Fruit fly (Drosophila melanogaster) whole organism, embryonic: Measurements from ENCODE around the gene Dnai2.
A peak's percentile ranks its signal among the peaks of the same experiment; 100 is the strongest.

Experiments
- Bgb ChIP-seq: fragments of 200-800 bp; sonication (Bioruptor generic); IDR thresholded peaks from 2 replicates; pipeline ENCODE4 v1.3.6; 2022; ENCODE audit warnings: missing biosample characterization, missing genetic modification characterization; ENCODE audit not compliant: partially characterized antibody
- CG10274 ChIP-seq: fragments of 200-800 bp; sonication (Bioruptor generic); optimal IDR thresholded peaks from 3 replicates; lab custom pipeline; 2017; ENCODE audit warnings: missing biosample characterization, mild to moderate bottlenecking, missing genetic modification characterization
- CG10565 ChIP-seq: fragments of 200-800 bp; sonication (Bioruptor generic); optimal IDR thresholded peaks from 3 replicates; lab custom pipeline; 2016; ENCODE audit warnings: missing biosample characterization, mild to moderate bottlenecking, missing genetic modification characterization
- CG16863 ChIP-seq: fragments of 200-800 bp; sonication (Bioruptor generic); optimal IDR thresholded peaks from 3 replicates; lab custom pipeline; 2016; ENCODE audit warnings: missing biosample characterization, missing genetic modification characterization
- CG17361 ChIP-seq: fragments of 200-800 bp; sonication (Bioruptor generic); IDR thresholded peaks from 3 replicates; pipeline ENCODE4 v1.3.6; 2022; ENCODE audit warnings: missing biosample characterization, missing genetic modification characterization
- CG1792 ChIP-seq: fragments of 200-800 bp; sonication (Bioruptor generic); optimal IDR thresholded peaks from 2 replicates; lab custom pipeline; 2016; ENCODE audit warnings: missing biosample characterization, missing genetic modification characterization
- CG18262 ChIP-seq: fragments of 200-800 bp; optimal IDR thresholded peaks from 3 replicates; lab custom pipeline; 2019; ENCODE audit warnings: missing biosample characterization, mild to moderate bottlenecking, missing genetic modification characterization, moderate library complexity
- CG18476 ChIP-seq: fragments of 200-800 bp; sonication (Bioruptor generic); optimal IDR thresholded peaks from 2 replicates; lab custom pipeline; 2016; ENCODE audit warnings: missing biosample characterization, mild to moderate bottlenecking, missing genetic modification characterization
- CG31224 ChIP-seq: fragments of 200-800 bp; sonication (Bioruptor generic); IDR thresholded peaks from 2 replicates; pipeline ENCODE4 v1.3.6; 2022; ENCODE audit warnings: missing biosample characterization, missing genetic modification characterization
- CG4328 ChIP-seq: fragments of 200-800 bp; sonication (Bioruptor generic); optimal IDR thresholded peaks from 3 replicates; lab custom pipeline; 2017; ENCODE audit warnings: missing biosample characterization, missing genetic modification reagents, missing genetic modification characterization
- CG4404 ChIP-seq: fragments of 200-800 bp; sonication (Bioruptor generic); IDR thresholded peaks from 2 replicates; pipeline ENCODE4 v1.3.6; 2022; ENCODE audit warnings: missing biosample characterization, missing genetic modification characterization
- CG6791 ChIP-seq: fragments of 200-800 bp; sonication (Bioruptor generic); IDR thresholded peaks from 3 replicates; pipeline ENCODE4 v1.3.6; 2022; ENCODE audit warnings: missing biosample characterization, missing genetic modification characterization; ENCODE audit not compliant: partially characterized antibody
- CG8478 ChIP-seq: fragments of >200 bp; optimal IDR thresholded peaks from 2 replicates; lab custom pipeline; 2018
- CG8765 ChIP-seq: fragments of 200-800 bp; sonication (Bioruptor generic); IDR thresholded peaks from 2 replicates; pipeline ENCODE4 v1.3.6; 2022; ENCODE audit warnings: missing biosample characterization, missing genetic modification characterization
- E2f2 ChIP-seq: fragments of 200-800 bp; sonication (Bioruptor generic); IDR thresholded peaks from 2 replicates; pipeline ENCODE4 v1.3.6; 2022; ENCODE audit warnings: missing biosample characterization, missing genetic modification characterization
- Eip74EF ChIP-seq, 2 experiments: fragments of 200-800 bp in 1 of 2; fragments of >200 bp in 1 of 2; sonication (Bioruptor generic) in 1 of 2; optimal IDR thresholded peaks; 2 replicates each; lab custom pipeline; 2017 to 2019; ENCODE audit warnings: missing biosample characterization in 2 of 2, missing genetic modification characterization in 2 of 2, mild to moderate bottlenecking in 1 of 2, moderate library complexity in 1 of 2
- Elba2 ChIP-seq: fragments of 200-800 bp; sonication (Bioruptor generic); optimal IDR thresholded peaks from 3 replicates; lab custom pipeline; 2016; ENCODE audit warnings: missing biosample characterization, missing genetic modification characterization
- Ets65A ChIP-seq: fragments of 200-800 bp; sonication (Bioruptor generic); peaks from one replicate; lab custom pipeline; 2016; ENCODE audit warnings: missing biosample characterization, missing genetic modification characterization
- GATAe ChIP-seq: fragments of 200-800 bp; sonication (Bioruptor generic); conservative IDR thresholded peaks from 2 replicates; pipeline ENCODE4 v1.3.6; 2022; ENCODE audit warnings: missing biosample characterization, missing genetic modification characterization
- HLH4C ChIP-seq: fragments of 200-800 bp; sonication (Bioruptor generic); IDR thresholded peaks from 3 replicates; pipeline ENCODE4 v1.3.6; 2022; ENCODE audit warnings: missing biosample characterization, missing genetic modification characterization; ENCODE audit not compliant: partially characterized antibody
- Med ChIP-seq: fragments of 200-800 bp; sonication (Bioruptor generic); peaks from one replicate; lab custom pipeline; 2016; ENCODE audit warnings: missing biosample characterization, missing genetic modification characterization, mild to moderate bottlenecking, inconsistent platforms, moderate library complexity
- Neu2 ChIP-seq: fragments of 200-800 bp; sonication (Bioruptor generic); optimal IDR thresholded peaks from 3 replicates; lab custom pipeline; 2016; ENCODE audit warnings: missing biosample characterization, missing genetic modification characterization, borderline replicate concordance
- amos ChIP-seq: fragments of 200-800 bp; sonication (Bioruptor generic); IDR thresholded peaks from 2 replicates; pipeline ENCODE4 v1.3.6; 2022; ENCODE audit warnings: missing biosample characterization, missing genetic modification characterization; ENCODE audit not compliant: partially characterized antibody
- chm ChIP-seq: fragments of 200-800 bp; sonication (Bioruptor generic); IDR thresholded peaks from 2 replicates; pipeline ENCODE4 v1.3.6; 2022; ENCODE audit warnings: missing biosample characterization, missing genetic modification characterization
- ewg ChIP-seq: fragments of 200-800 bp; sonication (Bioruptor generic); optimal IDR thresholded peaks from 3 replicates; lab custom pipeline; 2017; ENCODE audit warnings: mild to moderate bottlenecking, missing biosample characterization, missing genetic modification reagents, missing genetic modification characterization
- exex ChIP-seq: fragments of 200-800 bp; sonication (Bioruptor generic); optimal IDR thresholded peaks from 4 replicates; lab custom pipeline; 2018; ENCODE audit warnings: missing biosample characterization, mild to moderate bottlenecking, missing genetic modification characterization, moderate library complexity
- ken ChIP-seq: fragments of 200-800 bp; sonication (Bioruptor generic); IDR thresholded peaks from 3 replicates; pipeline ENCODE4 v1.3.6; 2022; ENCODE audit warnings: missing biosample characterization, missing genetic modification characterization
- lbe ChIP-seq: fragments of 200-800 bp; sonication (Bioruptor generic); optimal IDR thresholded peaks from 2 replicates; lab custom pipeline; 2016; ENCODE audit warnings: missing biosample characterization, mild to moderate bottlenecking, missing genetic modification characterization
- lov ChIP-seq, 2 experiments: fragments of 200-800 bp in 1 of 2; fragments of >200 bp in 1 of 2; sonication (Bioruptor generic) in 1 of 2; IDR thresholded peaks in 1 of 2; optimal IDR thresholded peaks in 1 of 2; 2 replicates in 1 of 2; 3 replicates in 1 of 2; pipeline versions ENCODE4 v1.3.6 to Lab custom; 2017 to 2022; ENCODE audit warnings: missing biosample characterization in 1 of 2, missing genetic modification characterization in 1 of 2
- mld ChIP-seq: fragments of 200-800 bp; sonication (Bioruptor generic); IDR thresholded peaks from 3 replicates; pipeline ENCODE4 v1.3.6; 2022; ENCODE audit warnings: missing biosample characterization, missing genetic modification characterization; ENCODE audit not compliant: partially characterized antibody
- onecut ChIP-seq: fragments of 200-800 bp; sonication (Bioruptor generic); IDR thresholded peaks from 2 replicates; pipeline ENCODE4 v1.3.6; 2022; ENCODE audit warnings: missing biosample characterization, missing genetic modification characterization
- pho ChIP-seq: fragments of 200-800 bp; sonication (Bioruptor generic); optimal IDR thresholded peaks from 2 replicates; lab custom pipeline; 2016; ENCODE audit warnings: missing biosample characterization, missing genetic modification characterization
- rib ChIP-seq: fragments of 200-800 bp; sonication (Bioruptor generic); IDR thresholded peaks from 2 replicates; pipeline ENCODE4 v1.3.6; 2022; ENCODE audit warnings: missing biosample characterization, missing genetic modification characterization
- ro ChIP-seq: fragments of 200-800 bp; sonication (Bioruptor generic); IDR thresholded peaks from 2 replicates; pipeline ENCODE4 v1.3.6; 2022; ENCODE audit warnings: missing biosample characterization, missing genetic modification characterization
- row ChIP-seq: fragments of 200-800 bp; sonication (Bioruptor generic); IDR thresholded peaks from 3 replicates; pipeline ENCODE4 v1.3.6; 2022; ENCODE audit warnings: missing biosample characterization, missing genetic modification characterization
- seq ChIP-seq: fragments of 200-800 bp; sonication (Bioruptor generic); IDR thresholded peaks from 2 replicates; pipeline ENCODE4 v1.3.6; 2022; ENCODE audit warnings: missing biosample characterization, missing genetic modification characterization
- sob ChIP-seq: fragments of 200-800 bp; sonication (Bioruptor generic); IDR thresholded peaks from 2 replicates; pipeline ENCODE4 v1.3.6; 2022; ENCODE audit warnings: missing biosample characterization, missing genetic modification characterization
- ssp ChIP-seq: fragments of 200-800 bp; sonication (Bioruptor generic); IDR thresholded peaks from 2 replicates; pipeline ENCODE4 v1.3.6; 2022; ENCODE audit warnings: missing biosample characterization, missing genetic modification characterization
- tap ChIP-seq: fragments of 200-800 bp; optimal IDR thresholded peaks from 3 replicates; lab custom pipeline; 2019; ENCODE audit warnings: missing biosample characterization, mild to moderate bottlenecking, missing genetic modification characterization, moderate library complexity
- tgo ChIP-seq: fragments of 200-800 bp; sonication (Bioruptor generic); IDR thresholded peaks from 3 replicates; pipeline ENCODE4 v1.3.6; 2022; ENCODE audit warnings: missing biosample characterization, missing genetic modification characterization
- tll ChIP-seq, 2 experiments: fragments of 200-800 bp in 1 of 2; fragments of >200 bp in 1 of 2; sonication (Bioruptor generic) in 1 of 2; optimal IDR thresholded peaks; 2 replicates each; lab custom pipeline; 2017 to 2019; ENCODE audit warnings: missing biosample characterization in 2 of 2, missing genetic modification characterization in 2 of 2, mild to moderate bottlenecking in 1 of 2, moderate library complexity in 1 of 2
- vnd ChIP-seq: fragments of 200-800 bp; sonication (Bioruptor generic); IDR thresholded peaks from 3 replicates; pipeline ENCODE4 v1.3.6; 2022; ENCODE audit warnings: missing biosample characterization, missing genetic modification characterization; ENCODE audit not compliant: partially characterized antibody
- zen ChIP-seq: fragments of 200-800 bp; sonication (Bioruptor generic); optimal IDR thresholded peaks from 3 replicates; lab custom pipeline; 2018; ENCODE audit warnings: missing biosample characterization, mild to moderate bottlenecking, missing genetic modification characterization, moderate library complexity
- zfh1 ChIP-seq: fragments of 200-800 bp; sonication (Bioruptor generic); IDR thresholded peaks from 3 replicates; pipeline ENCODE4 v1.3.6; 2022; ENCODE audit warnings: missing biosample characterization, missing genetic modification characterization

The Dnai2 gene

dm6 chr3L:11696294-11697116, 2.6 kb downstream of the Dnai2 start, which contains the start of gene Dph1 (continued):
- no peak for TF ChIP-seq GATAe (GFP tag; lab: Robert Waterston, UW)
- TF ChIP-seq CG8765 (GFP tag; lab: Robert Waterston, UW): peak; percentile 68
- no peak for TF ChIP-seq CG8478
- TF ChIP-seq lov (optimal IDR thresholded peaks at IDR 0.05; lab: Kevin White, UChicago): no peak
- TF ChIP-seq lov (GFP tag; IDR thresholded peaks at IDR 0.05; lab: Robert Waterston, UW): peak; percentile 67; the same call in 1 of the 3 replicates
- peak; percentile 54 for TF ChIP-seq CG4328
- TF ChIP-seq CG17361 (GFP tag; lab: Robert Waterston, UW): peak; percentile 81
- TF ChIP-seq ro (GFP tag; lab: Robert Waterston, UW): 0 out of 2 replicates have a peak, but pooled peaks have one; percentile 20
- no peak for TF ChIP-seq mld (GFP tag; lab: Robert Waterston, UW)
- peak; percentile 85 for TF ChIP-seq CG18262 (tag; lab: Kevin White, UChicago)
- TF ChIP-seq E2f2 (GFP tag; lab: Robert Waterston, UW): peak; percentile 91
- peak; percentile 80 for TF ChIP-seq seq (GFP tag; lab: Robert Waterston, UW)
- TF ChIP-seq row (GFP tag; lab: Robert Waterston, UW): peak; percentile 85
- peak; percentile 77 for TF ChIP-seq ewg
- peak; percentile 26 for TF ChIP-seq CG1792
- peak; percentile 92 for TF ChIP-seq Elba2 (GFP tag; lab: Kevin White, UChicago)

dm6 chr3L:11695827-11696226, 3.2 kb downstream of the Dnai2 start:
- TF ChIP-seq exex (tag; lab: Kevin White, UChicago) (no peak), CG4328 (no peak), Bgb (GFP tag; lab: Robert Waterston, UW) (no peak), tgo (no peak), CG10274 (GFP tag; lab: Kevin White, UChicago) (no peak), tap (no peak), lbe (GFP tag; lab: Kevin White, UChicago) (no peak), onecut (GFP tag; lab: Robert Waterston, UW) (no peak), CG10565 (no peak), ewg (no peak), rib (GFP tag; lab: Robert Waterston, UW) (peak; percentile 48; the same call in 1 of the 2 replicates), CG18476 (GFP tag; lab: Kevin White, UChicago) (no peak), CG4404 (GFP tag; lab: Robert Waterston, UW) (no peak), Eip74EF (GFP tag; optimal IDR thresholded peaks at IDR 0.05; lab: Kevin White, UChicago) (peak in 1 of 2 experiments; percentile 94), CG16863 (GFP tag; lab: Kevin White, UChicago) (no peak)

- TF ChIP-seq CG31224 (no peak), CG8478 (peak; percentile 82), Ets65A (GFP tag; lab: Kevin White, UChicago) (peak; percentile 23), Med (GFP tag; lab: Kevin White, UChicago) (peak; percentile 63), ken (0 out of 3 replicates have a peak, but pooled peaks have one; percentile 33), ssp (GFP tag; lab: Robert Waterston, UW) (no peak)
- TF ChIP-seq, all 482 proteins: peak for 4
Observed at dm6 chr3L:11695063-11695462, 4.0 kb downstream of the Dnai2 start.

- TF ChIP-seq pho (no peak), HLH4C (GFP tag; lab: Robert Waterston, UW) (no peak), amos (GFP tag; lab: Robert Waterston, UW) (0 out of 2 replicates have a peak, but pooled peaks have one; percentile 31), zen (peak; percentile 99), sob (GFP tag; lab: Robert Waterston, UW) (0 out of 2 replicates have a peak, but pooled peaks have one; percentile 15), zfh1 (GFP tag; lab: Robert Waterston, UW) (peak; percentile 8; the same call in 1 of the 3 replicates), tll (GFP tag; optimal IDR thresholded peaks at IDR 0.05; lab: Kevin White, UChicago) (peak in 1 of 2 experiments; percentile 25), vnd (GFP tag; lab: Robert Waterston, UW) (peak; percentile 11; the same call in 1 of the 3 replicates), CG6791 (GFP tag; lab: Robert Waterston, UW) (0 out of 3 replicates have a peak, but pooled peaks have one; percentile 45), chm (GFP tag; lab: Robert Waterston, UW) (0 out of 2 replicates have a peak, but pooled peaks have one; percentile 28), Neu2 (peak; percentile 11)
Observed at dm6 chr3L:11692853-11693252, 6.2 kb downstream of the Dnai2 start.
